Worm (Caenorhabditis elegans) whole organism, young adult: Measurements from ENCODE around the gene str-263.
A peak's percentile ranks its signal among the peaks of the same experiment; 100 is the strongest.

Source experiments
- C06A6.2 ChIP-seq: fragments of 200-800 bp; sonication (Bioruptor generic); conservative IDR thresholded peaks from 2 replicates; pipeline ENCODE4 v1.3.6; 2022; ENCODE audit warnings: missing genetic modification characterization, missing compliant biosample characterization
- F10E7.11 ChIP-seq: sonication (generic microtip); optimal IDR thresholded peaks from 2 replicates; lab custom pipeline; 2017; ENCODE audit warnings: mild to moderate bottlenecking, missing genetic modification characterization, moderate library complexity, missing compliant biosample characterization
- F33H1.4 ChIP-seq: fragments of 200-800 bp; sonication (Bioruptor generic); IDR thresholded peaks from 2 replicates; pipeline ENCODE4 v1.3.6; 2022; ENCODE audit warnings: missing genetic modification reagents, missing genetic modification characterization, missing compliant biosample characterization
- F37B4.10 ChIP-seq: fragments of 200-800 bp; sonication (Bioruptor generic); IDR thresholded peaks from 2 replicates; pipeline ENCODE4 v1.3.6; 2022; ENCODE audit warnings: missing genetic modification characterization, missing compliant biosample characterization
- F52B5.7 ChIP-seq: sonication (generic microtip); optimal IDR thresholded peaks from 2 replicates; lab custom pipeline; 2016; ENCODE audit warnings: mild to moderate bottlenecking, missing genetic modification characterization, missing compliant biosample characterization
- T26A5.8 ChIP-seq: sonication (generic microtip); optimal IDR thresholded peaks from 2 replicates; lab custom pipeline; 2016; ENCODE audit warnings: missing genetic modification characterization, missing compliant biosample characterization
- Y56A3A.18 ChIP-seq: fragments of 200-800 bp; sonication (Bioruptor generic); IDR thresholded peaks from 2 replicates; pipeline ENCODE4 v1.3.6; 2022; ENCODE audit warnings: missing genetic modification reagents, missing genetic modification characterization, missing compliant biosample characterization
- Y95B8A.8 ChIP-seq: fragments of 200-800 bp; sonication (Bioruptor generic); IDR thresholded peaks from 2 replicates; pipeline ENCODE4 v1.3.6; 2022; ENCODE audit warnings: missing genetic modification reagents, missing genetic modification characterization, missing compliant biosample characterization
- ZK185.1 ChIP-seq: sonication (generic microtip); optimal IDR thresholded peaks from 2 replicates; lab custom pipeline; 2016; ENCODE audit warnings: mild to moderate bottlenecking, missing genetic modification characterization, missing compliant biosample characterization; ENCODE audit not compliant: poor library complexity, severe bottlenecking
- aptf-3 ChIP-seq: fragments of 200-800 bp; sonication (Bioruptor generic); IDR thresholded peaks from 2 replicates; pipeline ENCODE4 v1.3.6; 2022; ENCODE audit warnings: missing genetic modification characterization, missing compliant biosample characterization
- bed-2 ChIP-seq: fragments of 200-800 bp; sonication (Bioruptor generic); IDR thresholded peaks from 2 replicates; pipeline ENCODE4 v1.3.6; 2022; ENCODE audit warnings: missing genetic modification reagents, missing genetic modification characterization, missing compliant biosample characterization
- cebp-1 ChIP-seq, 2 experiments: fragments of 200-800 bp in 1 of 2; sonication (Bioruptor generic) in 1 of 2; sonication (generic microtip) in 1 of 2; IDR thresholded peaks in 1 of 2; optimal IDR thresholded peaks in 1 of 2; 2 replicates each; pipeline versions ENCODE4 v1.3.6 to Lab custom; 2017 to 2022; ENCODE audit warnings: missing compliant biosample characterization in 2 of 2, missing genetic modification characterization in 2 of 2, mild to moderate bottlenecking in 1 of 2, missing genetic modification reagents in 1 of 2, moderate library complexity in 1 of 2
- ceh-40 ChIP-seq: fragments of 200-800 bp; sonication (Bioruptor generic); IDR thresholded peaks from 2 replicates; pipeline ENCODE4 v1.3.6; 2022; ENCODE audit warnings: missing genetic modification characterization, missing compliant biosample characterization
- ceh-91 ChIP-seq: fragments of 200-800 bp; sonication (Bioruptor generic); IDR thresholded peaks from 2 replicates; pipeline ENCODE4 v1.3.6; 2022; ENCODE audit warnings: missing genetic modification reagents, missing genetic modification characterization, missing compliant biosample characterization
- dox-1 ChIP-seq: fragments of 200-800 bp; sonication (Bioruptor generic); IDR thresholded peaks from 2 replicates; pipeline ENCODE4 v1.3.6; 2022; ENCODE audit warnings: missing genetic modification reagents, missing genetic modification characterization, missing compliant biosample characterization
- efl-1 ChIP-seq: fragments of 150-350 bp; optimal IDR thresholded peaks from 2 replicates; lab custom pipeline; 2014; ENCODE audit warnings: missing biosample characterization, missing genetic modification reagents, missing genetic modification characterization
- ekl-4 ChIP-seq: fragments of 200-800 bp; sonication (Bioruptor generic); IDR thresholded peaks from 2 replicates; pipeline ENCODE4 v1.3.6; 2022; ENCODE audit warnings: missing genetic modification reagents, missing genetic modification characterization, missing compliant biosample characterization
- him-1 ChIP-seq: sonication (generic microtip); optimal IDR thresholded peaks from 2 replicates; lab custom pipeline; 2016; ENCODE audit warnings: missing genotype, missing genetic modification reagents, missing genetic modification characterization, missing compliant biosample characterization
- hmg-1.2 ChIP-seq: fragments of 200-800 bp; sonication (Bioruptor generic); IDR thresholded peaks from 2 replicates; pipeline ENCODE4 v1.3.6; 2022; ENCODE audit warnings: missing genetic modification reagents, missing genetic modification characterization, missing compliant biosample characterization
- lin-26 ChIP-seq: fragments of 200-800 bp; sonication (Bioruptor generic); IDR thresholded peaks from 2 replicates; pipeline ENCODE4 v1.3.6; 2022; ENCODE audit warnings: missing genetic modification reagents, missing genetic modification characterization, missing compliant biosample characterization
- lin-40 ChIP-seq: sonication (generic microtip); optimal IDR thresholded peaks from 2 replicates; lab custom pipeline; 2016; ENCODE audit warnings: missing genetic modification characterization, mild to moderate bottlenecking, missing compliant biosample characterization, missing genotype, missing genetic modification reagents
- lin-54 ChIP-seq: fragments of 200-800 bp; sonication (Bioruptor generic); optimal IDR thresholded peaks from 2 replicates; lab custom pipeline; 2018; ENCODE audit warnings: mild to moderate bottlenecking, missing genetic modification characterization, missing compliant biosample characterization
- madf-10 ChIP-seq: sonication (generic microtip); optimal IDR thresholded peaks from 2 replicates; lab custom pipeline; 2016; ENCODE audit warnings: mild to moderate bottlenecking, missing genetic modification characterization, missing compliant biosample characterization
- madf-3 ChIP-seq: fragments of 200-800 bp; sonication (Bioruptor generic); IDR thresholded peaks from 2 replicates; pipeline ENCODE4 v1.3.6; 2022; ENCODE audit warnings: missing genetic modification reagents, missing genetic modification characterization, missing compliant biosample characterization
- madf-8 ChIP-seq: fragments of 200-800 bp; sonication (Bioruptor generic); conservative IDR thresholded peaks from 2 replicates; pipeline ENCODE4 v1.3.6; 2022; ENCODE audit warnings: missing genetic modification reagents, missing genetic modification characterization, missing compliant biosample characterization
- nfya-1 ChIP-seq: sonication (generic microtip); optimal IDR thresholded peaks from 2 replicates; lab custom pipeline; 2017; ENCODE audit warnings: antibody characterized with exemption, missing compliant biosample characterization, missing genetic modification characterization, borderline replicate concordance; ENCODE audit not compliant: insufficient read depth
- nhr-179 ChIP-seq: sonication (generic microtip); optimal IDR thresholded peaks from 2 replicates; lab custom pipeline; 2016; ENCODE audit warnings: mild to moderate bottlenecking, missing genetic modification characterization, missing compliant biosample characterization
- nhr-27 ChIP-seq: fragments of 200-800 bp; sonication (Bioruptor generic); optimal IDR thresholded peaks from 2 replicates; lab custom pipeline; 2018; ENCODE audit warnings: mild to moderate bottlenecking, missing genetic modification characterization, moderate library complexity, missing compliant biosample characterization
- nhr-80 ChIP-seq: sonication (generic microtip); optimal IDR thresholded peaks from 2 replicates; lab custom pipeline; 2016; ENCODE audit warnings: missing genetic modification characterization, missing compliant biosample characterization
- nhr-90 ChIP-seq: sonication (generic microtip); optimal IDR thresholded peaks from 2 replicates; lab custom pipeline; 2016; ENCODE audit warnings: missing genotype, mild to moderate bottlenecking, missing genetic modification characterization, missing compliant biosample characterization
- rec-8 ChIP-seq, 2 experiments: sonication (generic microtip); optimal IDR thresholded peaks; 2 replicates each; lab custom pipeline; 2016; ENCODE audit warnings: mild to moderate bottlenecking in 2 of 2, missing genetic modification characterization in 2 of 2, missing genetic modification reagents in 2 of 2, missing genotype in 2 of 2, missing biosample characterization in 1 of 2, missing compliant biosample characterization in 1 of 2, moderate library complexity in 1 of 2
- sea-2 ChIP-seq: fragments of 200-800 bp; sonication (Bioruptor generic); IDR thresholded peaks from 2 replicates; pipeline ENCODE4 v1.3.6; 2022; ENCODE audit warnings: missing genetic modification characterization, missing compliant biosample characterization
- snpc-1.3 ChIP-seq: sonication (generic microtip); optimal IDR thresholded peaks from 2 replicates; lab custom pipeline; 2017; ENCODE audit warnings: missing genetic modification characterization, mild to moderate bottlenecking, missing compliant biosample characterization, antibody characterized with exemption, moderate library complexity, missing genotype, missing genetic modification reagents; ENCODE audit not compliant: insufficient read depth
- snpc-3.4 ChIP-seq: sonication (generic microtip); optimal IDR thresholded peaks from 2 replicates; lab custom pipeline; 2017; ENCODE audit warnings: missing genetic modification characterization, mild to moderate bottlenecking, missing compliant biosample characterization, antibody characterized with exemption, moderate library complexity, missing genotype, missing genetic modification reagents
- tlf-1 ChIP-seq: fragments of 200-800 bp; sonication (Bioruptor generic); optimal IDR thresholded peaks from 2 replicates; lab custom pipeline; 2018; ENCODE audit warnings: mild to moderate bottlenecking, missing genetic modification characterization, missing compliant biosample characterization
- ztf-25 ChIP-seq: fragments of 200-800 bp; sonication (Bioruptor generic); IDR thresholded peaks from 2 replicates; pipeline ENCODE4 v1.3.6; 2022; ENCODE audit warnings: missing genetic modification reagents, missing genetic modification characterization, missing compliant biosample characterization
- ztf-26 ChIP-seq: sonication (generic microtip); optimal IDR thresholded peaks from 2 replicates; lab custom pipeline; 2017; ENCODE audit warnings: missing genetic modification characterization, missing compliant biosample characterization
- ztf-3 ChIP-seq: fragments of 200-800 bp; sonication (Bioruptor generic); optimal IDR thresholded peaks from 2 replicates; lab custom pipeline; 2018; ENCODE audit warnings: mild to moderate bottlenecking, missing genetic modification characterization, missing compliant biosample characterization
- ztf-6 ChIP-seq: fragments of 200-800 bp; sonication (Bioruptor generic); IDR thresholded peaks from 2 replicates; pipeline ENCODE4 v1.3.6; 2022; ENCODE audit warnings: missing genetic modification reagents, missing genetic modification characterization, missing compliant biosample characterization

The str-263 gene

ce11 chrV:15654124-15654523 is 41.1 kb downstream of the str-263 start, which contains the start of gene F53E4.2:
Gene F53E4.2, plus strand, starts transcription at chrV:15654424.
- TF ChIP-seq ztf-25 (GFP tag; lab: Robert Waterston, UW) (no peak), C06A6.2 (GFP tag; lab: Robert Waterston, UW) (no peak), nfya-1 (tag; lab: Kevin White, UChicago) (no peak), nhr-27 (tag; lab: Kevin White, UChicago) (no peak), madf-3 (GFP tag; lab: Robert Waterston, UW) (no peak), ZK185.1 (no peak), ztf-3 (GFP tag; lab: Kevin White, UChicago) (no peak)

ce11 chrV:15658262-15659060 is 45.5 kb downstream of the str-263 start:
- TF ChIP-seq nhr-80 (tag; lab: Kevin White, UChicago) (peak; percentile 3), nhr-27 (tag; lab: Kevin White, UChicago) (no peak)

- peak; percentile 25 for TF ChIP-seq lin-40 (tag; lab: Kevin White, UChicago)
- TF ChIP-seq snpc-3.4 = no peak
- peak; percentile 46 for TF ChIP-seq ztf-26 (tag; lab: Kevin White, UChicago)
- TF ChIP-seq ZK185.1 = peak; percentile 10
Measured at ce11 chrV:15661003-15661402, 48.0 kb downstream of the str-263 start.

- TF ChIP-seq madf-10 (tag; lab: Kevin White, UChicago) (no peak), ekl-4 (GFP tag; lab: Robert Waterston, UW) (no peak), nhr-179 (tag; lab: Kevin White, UChicago) (no peak), efl-1 (GFP tag; lab: Kevin White, UChicago) (no peak), madf-8 (no peak), him-1 (no peak), T26A5.8 (tag; lab: Kevin White, UChicago) (no peak), ceh-40 (GFP tag; lab: Robert Waterston, UW) (no peak)
Measured at ce11 chrV:15661580-15661979, 48.6 kb downstream of the str-263 start.

ce11 chrV:15664053-15664661 is 51.2 kb downstream of the str-263 start:
- TF ChIP-seq F52B5.7 (tag; lab: Kevin White, UChicago) = no peak
- TF ChIP-seq nhr-90 (tag; lab: Kevin White, UChicago) = no peak
- peak; percentile 45 for TF ChIP-seq nhr-80 (tag; lab: Kevin White, UChicago)
- 0 out of 2 replicates have a peak, but pooled peaks have one; percentile 26 for TF ChIP-seq dox-1 (GFP tag; lab: Robert Waterston, UW)
- no peak for TF ChIP-seq lin-26 (GFP tag; lab: Robert Waterston, UW)
- TF ChIP-seq rec-8 (tag; optimal IDR thresholded peaks at IDR 0.05; lab: Kevin White, UChicago) = no peak
- TF ChIP-seq lin-54 (GFP tag; lab: Kevin White, UChicago) = no peak
- TF ChIP-seq F37B4.10 (GFP tag; lab: Robert Waterston, UW) = no peak
- no peak for TF ChIP-seq ekl-4 (GFP tag; lab: Robert Waterston, UW)
- no peak for TF ChIP-seq ceh-91 (GFP tag; lab: Robert Waterston, UW)
- no peak for TF ChIP-seq F33H1.4 (GFP tag; lab: Robert Waterston, UW)
- no peak for TF ChIP-seq Y56A3A.18
- no peak for TF ChIP-seq cebp-1 (GFP tag; IDR thresholded peaks at IDR 0.05; lab: Robert Waterston, UW)
- TF ChIP-seq cebp-1 (tag; optimal IDR thresholded peaks at IDR 0.05; lab: Kevin White, UChicago) = peak; percentile 70
- TF ChIP-seq tlf-1 (GFP tag; lab: Kevin White, UChicago) = no peak
- TF ChIP-seq snpc-1.3 = no peak
- TF ChIP-seq Y95B8A.8 (GFP tag; lab: Robert Waterston, UW) = no peak
- no peak for TF ChIP-seq bed-2
- TF ChIP-seq F10E7.11 (tag; lab: Kevin White, UChicago) = no peak
- TF ChIP-seq hmg-1.2 (GFP tag; lab: Robert Waterston, UW) = peak; percentile 40; the same call in 1 of the 2 replicates
- no peak for TF ChIP-seq aptf-3 (GFP tag; lab: Robert Waterston, UW)
- TF ChIP-seq sea-2 (GFP tag; lab: Robert Waterston, UW) = no peak
- no peak for TF ChIP-seq ztf-6 (GFP tag; lab: Robert Waterston, UW)
